Worm (Caenorhabditis elegans) whole organism, late embryonic: Measurements from ENCODE around the gene rig-3.
A peak's percentile ranks its signal among the peaks of the same experiment; 100 is the strongest.

Experiments used
- F13H6.1 ChIP-seq: sonication (generic microtip); optimal IDR thresholded peaks from 2 replicates; lab custom pipeline; 2016; ENCODE audit warnings: missing genetic modification characterization, missing compliant biosample characterization
- K09A11.1 ChIP-seq: sonication (generic microtip); optimal IDR thresholded peaks from 2 replicates; lab custom pipeline; 2017; ENCODE audit warnings: antibody characterized with exemption, mild to moderate bottlenecking, missing genetic modification characterization, missing compliant biosample characterization; ENCODE audit not compliant: insufficient read depth
- T23F11.4 ChIP-seq: fragments of 200-800 bp; sonication (Bioruptor generic); optimal IDR thresholded peaks from 2 replicates; lab custom pipeline; 2018; ENCODE audit warnings: mild to moderate bottlenecking, missing genetic modification characterization, missing compliant biosample characterization
- Y22D7AL.16 ChIP-seq: sonication (generic microtip); optimal IDR thresholded peaks from 2 replicates; lab custom pipeline; 2016; ENCODE audit warnings: missing genetic modification characterization, missing compliant biosample characterization
- ahr-1 ChIP-seq: sonication (generic microtip); optimal IDR thresholded peaks from 2 replicates; lab custom pipeline; 2016; ENCODE audit warnings: missing genetic modification characterization, missing compliant biosample characterization
- ceh-30 ChIP-seq: fragments of 150-350 bp; optimal IDR thresholded peaks from 2 replicates; lab custom pipeline; 2014; ENCODE audit warnings: missing biosample characterization, missing genetic modification characterization
- ceh-31 ChIP-seq: sonication (generic microtip); optimal IDR thresholded peaks from 2 replicates; lab custom pipeline; 2016; ENCODE audit warnings: missing genetic modification characterization, missing compliant biosample characterization
- ceh-34 ChIP-seq: sonication (generic microtip); optimal IDR thresholded peaks from 2 replicates; lab custom pipeline; 2016; ENCODE audit warnings: mild to moderate bottlenecking, missing genetic modification characterization, missing compliant biosample characterization
- ceh-45 ChIP-seq: fragments of 200-800 bp; sonication (Bioruptor generic); IDR thresholded peaks from 2 replicates; pipeline ENCODE4 v1.3.6; 2022; ENCODE audit warnings: missing genetic modification reagents, missing genetic modification characterization, missing compliant biosample characterization
- ceh-9 ChIP-seq: sonication (generic microtip); optimal IDR thresholded peaks from 2 replicates; lab custom pipeline; 2016; ENCODE audit warnings: mild to moderate bottlenecking, missing genetic modification characterization, inconsistent platforms, missing compliant biosample characterization
- dve-1 ChIP-seq: sonication (generic microtip); optimal IDR thresholded peaks from 2 replicates; lab custom pipeline; 2017; ENCODE audit warnings: antibody characterized with exemption, mild to moderate bottlenecking, missing genetic modification characterization, missing compliant biosample characterization
- elt-4 ChIP-seq: sonication (generic microtip); optimal IDR thresholded peaks from 2 replicates; lab custom pipeline; 2016; ENCODE audit warnings: missing genetic modification characterization, missing compliant biosample characterization
- ets-4 ChIP-seq: sonication (generic microtip); optimal IDR thresholded peaks from 2 replicates; lab custom pipeline; 2016; ENCODE audit warnings: missing genetic modification characterization, missing compliant biosample characterization
- fkh-10 ChIP-seq: fragments of 150-350 bp; optimal IDR thresholded peaks from 2 replicates; lab custom pipeline; 2014; ENCODE audit warnings: missing biosample characterization, missing genetic modification reagents, missing genetic modification characterization
- gmeb-2 ChIP-seq: sonication (generic microtip); optimal IDR thresholded peaks from 2 replicates; lab custom pipeline; 2016; ENCODE audit warnings: missing genetic modification characterization, inconsistent platforms, missing compliant biosample characterization
- hlh-15 ChIP-seq: sonication (generic microtip); optimal IDR thresholded peaks from 2 replicates; lab custom pipeline; 2016; ENCODE audit warnings: missing genetic modification characterization, missing compliant biosample characterization
- hlh-30 ChIP-seq: sonication (generic microtip); optimal IDR thresholded peaks from 2 replicates; lab custom pipeline; 2017; ENCODE audit warnings: antibody characterized with exemption, missing genetic modification characterization, missing compliant biosample characterization; ENCODE audit not compliant: insufficient read depth
- hlh-6 ChIP-seq: sonication (generic microtip); optimal IDR thresholded peaks from 2 replicates; lab custom pipeline; 2016; ENCODE audit warnings: missing genotype, missing genetic modification characterization, missing compliant biosample characterization
- hlh-8 ChIP-seq: sonication (generic microtip); optimal IDR thresholded peaks from 2 replicates; lab custom pipeline; 2016; ENCODE audit warnings: missing genotype, missing genetic modification characterization, missing compliant biosample characterization
- lim-6 ChIP-seq: sonication (generic microtip); optimal IDR thresholded peaks from 2 replicates; lab custom pipeline; 2016; ENCODE audit warnings: missing genetic modification characterization, missing compliant biosample characterization
- mec-3 ChIP-seq: sonication (generic microtip); optimal IDR thresholded peaks from 2 replicates; lab custom pipeline; 2016; ENCODE audit warnings: borderline replicate concordance, missing genetic modification characterization, missing compliant biosample characterization
- nhr-11 ChIP-seq: fragments of 150-350 bp; optimal IDR thresholded peaks from 2 replicates; lab custom pipeline; 2014; ENCODE audit warnings: missing biosample characterization, missing genetic modification characterization
- pag-3 ChIP-seq: sonication (generic microtip); optimal IDR thresholded peaks from 2 replicates; lab custom pipeline; 2016; ENCODE audit warnings: missing compliant biosample characterization, missing genetic modification characterization, borderline replicate concordance
- pat-9 ChIP-seq: fragments of 200-800 bp; sonication (Bioruptor generic); optimal IDR thresholded peaks from 2 replicates; lab custom pipeline; 2018; ENCODE audit warnings: mild to moderate bottlenecking, missing genetic modification characterization, moderate library complexity, missing compliant biosample characterization
- pax-1 ChIP-seq: fragments of 150-350 bp; optimal IDR thresholded peaks from 2 replicates; lab custom pipeline; 2014; ENCODE audit warnings: missing biosample characterization, missing genetic modification characterization
- pha-2 ChIP-seq: sonication (generic microtip); optimal IDR thresholded peaks from 2 replicates; lab custom pipeline; 2017; ENCODE audit warnings: mild to moderate bottlenecking, missing genetic modification characterization, missing compliant biosample characterization
- pha-4 ChIP-seq: fragments of 150-350 bp; optimal IDR thresholded peaks from 2 replicates; lab custom pipeline; 2018; ENCODE audit warnings: missing biosample characterization, missing genetic modification reagents, missing genetic modification characterization
- pqm-1 ChIP-seq: sonication (generic microtip); optimal IDR thresholded peaks from 2 replicates; lab custom pipeline; 2016; ENCODE audit warnings: missing genetic modification characterization, missing compliant biosample characterization
- pros-1 ChIP-seq: fragments of 150-350 bp; optimal IDR thresholded peaks from 2 replicates; lab custom pipeline; 2014; ENCODE audit warnings: missing biosample characterization, missing genetic modification reagents, missing genetic modification characterization
- rnt-1 ChIP-seq: sonication (generic microtip); optimal IDR thresholded peaks from 2 replicates; lab custom pipeline; 2016; ENCODE audit warnings: missing genetic modification characterization, missing compliant biosample characterization
- sox-2 ChIP-seq: fragments of 200-800 bp; sonication (Bioruptor generic); IDR thresholded peaks from 2 replicates; pipeline ENCODE4 v1.3.6; 2022; ENCODE audit warnings: missing genetic modification reagents, missing genetic modification characterization, missing compliant biosample characterization
- sox-4 ChIP-seq: sonication (generic microtip); optimal IDR thresholded peaks from 2 replicates; lab custom pipeline; 2017; ENCODE audit warnings: mild to moderate bottlenecking, missing genetic modification characterization, inconsistent platforms, missing compliant biosample characterization
- syd-9 ChIP-seq: sonication (generic microtip); optimal IDR thresholded peaks from 2 replicates; lab custom pipeline; 2016; ENCODE audit warnings: mild to moderate bottlenecking, missing genetic modification characterization, moderate library complexity, missing compliant biosample characterization
- tbx-2 ChIP-seq: sonication (generic microtip); optimal IDR thresholded peaks from 2 replicates; lab custom pipeline; 2016; ENCODE audit warnings: missing genetic modification characterization, missing compliant biosample characterization
- tbx-7 ChIP-seq: sonication (generic microtip); optimal IDR thresholded peaks from 2 replicates; lab custom pipeline; 2016; ENCODE audit warnings: missing genotype, missing genetic modification characterization, missing compliant biosample characterization
- ttx-3 ChIP-seq: sonication (generic microtip); optimal IDR thresholded peaks from 2 replicates; lab custom pipeline; 2016; ENCODE audit warnings: missing genetic modification reagents, missing genetic modification characterization, missing compliant biosample characterization
- unc-3 ChIP-seq, 2 experiments: fragments of 200-800 bp in 1 of 2; sonication (Bioruptor generic) in 1 of 2; sonication (generic microtip) in 1 of 2; conservative IDR thresholded peaks in 1 of 2; optimal IDR thresholded peaks in 1 of 2; 2 replicates each; pipeline versions ENCODE4 v1.3.6 to Lab custom; 2016 to 2022; ENCODE audit warnings: missing compliant biosample characterization in 2 of 2, missing genetic modification characterization in 2 of 2, missing genetic modification reagents in 1 of 2
- unc-42 ChIP-seq: sonication (generic microtip); optimal IDR thresholded peaks from 2 replicates; lab custom pipeline; 2016; ENCODE audit warnings: missing genotype, missing genetic modification characterization, missing compliant biosample characterization
- unc-55 ChIP-seq: sonication (generic microtip); optimal IDR thresholded peaks from 2 replicates; lab custom pipeline; 2017; ENCODE audit warnings: missing biosample characterization, missing genetic modification reagents, missing genetic modification characterization
- unc-86 ChIP-seq: sonication (generic microtip); optimal IDR thresholded peaks from 2 replicates; lab custom pipeline; 2016; ENCODE audit warnings: missing genetic modification characterization, missing compliant biosample characterization
- ztf-16 ChIP-seq: sonication (generic microtip); optimal IDR thresholded peaks from 2 replicates; lab custom pipeline; 2017; ENCODE audit warnings: missing genetic modification characterization, missing compliant biosample characterization

rig-3 gene

ce11 chrX:6889374-6889773, 36.0 kb downstream of the rig-3 start, which contains the start of gene unc-6:
Gene unc-6 (plus strand): TSS chrX:6889674.
- TF ChIP-seq pha-4 (tag; lab: Kevin White, UChicago): no peak
- no peak for TF ChIP-seq pros-1 (tag; lab: Kevin White, UChicago)
- no peak for TF ChIP-seq hlh-30 (tag; lab: Kevin White, UChicago)
- no peak for TF ChIP-seq hlh-6 (tag; lab: Kevin White, UChicago)
- TF ChIP-seq tbx-7: no peak
- TF ChIP-seq fkh-10 (GFP tag; lab: Kevin White, UChicago): no peak
- no peak for TF ChIP-seq T23F11.4 (GFP tag; lab: Kevin White, UChicago)
- no peak for TF ChIP-seq sox-2 (GFP tag; lab: Robert Waterston, UW)
- no peak for TF ChIP-seq ttx-3 (tag; lab: Kevin White, UChicago)
- no peak for TF ChIP-seq pha-2 (tag; lab: Kevin White, UChicago)
- no peak for TF ChIP-seq pqm-1 (tag; lab: Kevin White, UChicago)
- no peak for TF ChIP-seq F13H6.1 (tag; lab: Kevin White, UChicago)
- TF ChIP-seq unc-42 (tag; lab: Kevin White, UChicago): no peak
- TF ChIP-seq ahr-1 (tag; lab: Kevin White, UChicago): no peak

ce11 chrX:6893074-6893473, 39.7 kb downstream of the rig-3 start:
- no peak for TF ChIP-seq unc-86
- TF ChIP-seq ceh-31 (tag; lab: Kevin White, UChicago): peak; percentile 40
- no peak for TF ChIP-seq elt-4
- no peak for TF ChIP-seq ceh-9 (tag; lab: Kevin White, UChicago)
- no peak for TF ChIP-seq pros-1 (tag; lab: Kevin White, UChicago)
- TF ChIP-seq unc-42 (tag; lab: Kevin White, UChicago): peak; percentile 49
- TF ChIP-seq nhr-11 (tag; lab: Kevin White, UChicago): no peak
- TF ChIP-seq hlh-15 (tag; lab: Kevin White, UChicago): no peak
- no peak for TF ChIP-seq pqm-1 (tag; lab: Kevin White, UChicago)

DNA sequence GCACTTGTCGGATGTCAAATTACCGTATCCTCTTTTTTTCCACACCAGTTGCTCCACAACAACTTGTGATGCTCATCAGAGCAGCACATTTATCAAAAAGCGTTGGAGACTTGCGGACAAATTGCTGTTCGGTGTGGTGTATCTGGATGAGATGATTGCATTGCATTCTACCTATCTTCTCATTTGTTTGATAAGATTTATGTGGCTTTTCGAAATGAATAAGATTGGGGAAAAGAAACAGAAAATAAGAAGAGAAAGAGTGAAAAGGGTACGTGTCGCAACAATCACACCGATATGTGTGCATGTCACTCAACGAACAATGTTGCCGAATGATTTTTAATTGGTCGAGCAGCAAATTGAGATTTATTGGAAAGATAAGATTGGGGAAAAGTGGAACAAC, 40.7 kb downstream of the rig-3 start:
- TF ChIP-seq ttx-3 (tag; lab: Kevin White, UChicago): no peak
- no peak for TF ChIP-seq K09A11.1 (tag; lab: Kevin White, UChicago)
- TF ChIP-seq syd-9 (tag; lab: Kevin White, UChicago): no peak
- no peak for TF ChIP-seq Y22D7AL.16
- TF ChIP-seq unc-55: peak; percentile 91
- TF ChIP-seq pag-3 (tag; lab: Kevin White, UChicago): no peak
- no peak for TF ChIP-seq ztf-16 (tag; lab: Kevin White, UChicago)
- TF ChIP-seq unc-42 (tag; lab: Kevin White, UChicago): no peak
- TF ChIP-seq sox-4 (tag; lab: Kevin White, UChicago): no peak
- no peak for TF ChIP-seq ahr-1 (tag; lab: Kevin White, UChicago)
- TF ChIP-seq ceh-34 (tag; lab: Kevin White, UChicago): no peak
- TF ChIP-seq hlh-8 (tag; lab: Kevin White, UChicago): no peak
- TF ChIP-seq ceh-45: no peak
- TF ChIP-seq rnt-1 (tag; lab: Kevin White, UChicago): peak; percentile 64
- TF ChIP-seq sox-2 (GFP tag; lab: Robert Waterston, UW): no peak
- TF ChIP-seq hlh-15 (tag; lab: Kevin White, UChicago): no peak

ce11 chrX:6899848-6900247, 46.4 kb downstream of the rig-3 start, which contains the start of gene F14B8.4:
Gene F14B8.4 (minus strand): TSS chrX:6899948.
- TF ChIP-seq ets-4 (tag; lab: Kevin White, UChicago): no peak
- no peak for TF ChIP-seq pax-1 (tag; lab: Kevin White, UChicago)
- no peak for TF ChIP-seq unc-3 (GFP tag; conservative IDR thresholded peaks at IDR 0.05; lab: Robert Waterston, UW)
- TF ChIP-seq unc-3 (tag; optimal IDR thresholded peaks at IDR 0.05; lab: Kevin White, UChicago): no peak
- no peak for TF ChIP-seq gmeb-2
- TF ChIP-seq tbx-2 (tag; lab: Kevin White, UChicago): no peak
- no peak for TF ChIP-seq dve-1 (tag; lab: Kevin White, UChicago)
- no peak for TF ChIP-seq pha-2 (tag; lab: Kevin White, UChicago)
- TF ChIP-seq pag-3 (tag; lab: Kevin White, UChicago): no peak
- no peak for TF ChIP-seq mec-3
- no peak for TF ChIP-seq lim-6 (tag; lab: Kevin White, UChicago)
- no peak for TF ChIP-seq pat-9 (tag; lab: Kevin White, UChicago)
- no peak for TF ChIP-seq ceh-30 (tag; lab: Kevin White, UChicago)
- TF ChIP-seq unc-86: no peak
